Worm (Caenorhabditis elegans) whole organism, mixed stage, embryonic: ENCODE measurements around the gene smvt-1.
A peak's percentile ranks its signal among the peaks of the same experiment; 100 is the strongest.

Experiments used
- nhr-237 ChIP-seq: fragments of 150-350 bp; optimal IDR thresholded peaks from 2 replicates; lab custom pipeline; 2014; ENCODE audit warnings: missing biosample characterization, missing genetic modification characterization
- nhr-76 ChIP-seq: sonication (generic microtip); optimal IDR thresholded peaks from 2 replicates; lab custom pipeline; 2017; ENCODE audit warnings: missing biosample characterization, missing genetic modification characterization
- pha-4 ChIP-seq: fragments of 150-350 bp; optimal IDR thresholded peaks from 2 replicates; lab custom pipeline; 2018; ENCODE audit warnings: missing biosample characterization, missing genetic modification reagents, missing genetic modification characterization

ce11 chrX:2553433-2553860, 4.7 kb upstream of the smvt-1 start:
- TF ChIP-seq nhr-237 (peak; percentile 12), pha-4 (no peak), nhr-76 (no peak)
